Worm (Caenorhabditis elegans) whole organism, early embryonic: ENCODE data around the gene cdf-2.

Experiments used
- B0310.2 ChIP-seq: sonication (generic microtip); optimal IDR thresholded peaks from 2 replicates; lab custom pipeline; 2016; ENCODE audit warnings: mild to moderate bottlenecking, missing genetic modification characterization, missing compliant biosample characterization
- F13C5.2 ChIP-seq: sonication (generic microtip); optimal IDR thresholded peaks from 2 replicates; lab custom pipeline; 2017; ENCODE audit warnings: mild to moderate bottlenecking, missing genetic modification characterization, inconsistent platforms, missing compliant biosample characterization
- aly-1 ChIP-seq: sonication (generic microtip); optimal IDR thresholded peaks from 2 replicates; lab custom pipeline; 2016; ENCODE audit warnings: missing genetic modification characterization, missing compliant biosample characterization
- ama-1 ChIP-seq: fragments of 150-350 bp; optimal IDR thresholded peaks from 2 replicates; lab custom pipeline; 2014
- flt-1 ChIP-seq: fragments of 200-800 bp; sonication (Bioruptor generic); IDR thresholded peaks from 2 replicates; pipeline ENCODE4 v1.3.6; 2022; ENCODE audit warnings: missing genetic modification characterization, missing compliant biosample characterization
- pes-1 ChIP-seq: fragments of 200-800 bp; sonication (Bioruptor generic); IDR thresholded peaks from 2 replicates; pipeline ENCODE4 v1.3.6; 2022; ENCODE audit warnings: missing genetic modification reagents, missing genetic modification characterization, missing compliant biosample characterization
- scrt-1 ChIP-seq: fragments of 200-800 bp; sonication (Bioruptor generic); IDR thresholded peaks from 2 replicates; pipeline ENCODE4 v1.3.6; 2022; ENCODE audit warnings: missing genetic modification characterization, missing compliant biosample characterization
- sea-1 ChIP-seq: fragments of 200-800 bp; sonication (Bioruptor generic); conservative IDR thresholded peaks from 2 replicates; pipeline ENCODE4 v1.3.6; 2022; ENCODE audit warnings: missing genetic modification characterization, missing compliant biosample characterization
- tbx-11 ChIP-seq: fragments of 200-800 bp; sonication (Bioruptor generic); IDR thresholded peaks from 2 replicates; pipeline ENCODE4 v1.3.6; 2022; ENCODE audit warnings: missing genetic modification characterization, missing compliant biosample characterization
- tra-4 ChIP-seq: sonication (generic microtip); optimal IDR thresholded peaks from 2 replicates; lab custom pipeline; 2017; ENCODE audit warnings: missing genetic modification characterization, missing compliant biosample characterization

ce11 chrX:12515596-12516481 lies 49.1 kb upstream of the cdf-2 start:
- TF ChIP-seq tbx-11 (GFP tag; lab: Robert Waterston, UW): no peak
- no peak for TF ChIP-seq tra-4 (tag; lab: Kevin White, UChicago)
- no peak for TF ChIP-seq scrt-1
- TF ChIP-seq sea-1 (GFP tag; lab: Robert Waterston, UW): no peak
- TF ChIP-seq aly-1 (tag; lab: Kevin White, UChicago): no peak
- no peak for TF ChIP-seq flt-1
- no peak for TF ChIP-seq ama-1 (lab: Kevin White, UChicago)
- no peak for TF ChIP-seq B0310.2 (tag; lab: Kevin White, UChicago)
- TF ChIP-seq F13C5.2 (tag; lab: Kevin White, UChicago): no peak
- TF ChIP-seq pes-1 (GFP tag; lab: Robert Waterston, UW): no peak
